Worm (Caenorhabditis elegans): ENCODE measurements around the gene F11C1.4.

Gene F11C1.4

ce11 chrX:12937521-12937920 lies 39.4 kb upstream of the F11C1.4 start:
- TF ChIP-seq ztf-28 (GFP tag; IDR thresholded peaks at IDR 0.05) (0 out of 2 replicates have a peak, but pooled peaks have one; percentile 51), tbx-9 (tag; optimal IDR thresholded peaks at IDR 0.05; ENCODE audit: borderline replicate concordance) (no peak), pbrm-1 (GFP tag; IDR thresholded peaks at IDR 0.05) (no peak), hrde-1 (tag; optimal IDR thresholded peaks at IDR 0.05; ENCODE audit: borderline replicate concordance) (no peak), rcor-1 (GFP tag; IDR thresholded peaks at IDR 0.05) (peak; percentile 56; the same call in 1 of the 2 replicates), lin-54 (GFP tag; optimal IDR thresholded peaks at IDR 0.05) (no peak), ZK185.1 (tag; optimal IDR thresholded peaks at IDR 0.05; ENCODE audit: poor library complexity, severe bottlenecking) (peak; percentile 26), chd-7 (tag; optimal IDR thresholded peaks at IDR 0.05) (peak; percentile 34), ztf-3 (GFP tag; optimal IDR thresholded peaks at IDR 0.05) (no peak), B0261.1 (tag; optimal IDR thresholded peaks at IDR 0.05) (peak; percentile 71), Y53G8AR.9 (GFP tag; conservative IDR thresholded peaks at IDR 0.05) (no peak), snpc-3.4 (tag; optimal IDR thresholded peaks at IDR 0.05) (no peak), F39B2.1 (GFP tag; IDR thresholded peaks at IDR 0.05) (no peak), madf-6 (GFP tag; IDR thresholded peaks at IDR 0.05) (peak; percentile 17; the same call in 1 of the 2 replicates), die-1 (tag; optimal IDR thresholded peaks at IDR 0.05) (peak; percentile 58), rpc-1 (optimal IDR thresholded peaks at IDR 0.05) (peak; percentile 74), rpc-1 (tag; optimal IDR thresholded peaks at IDR 0.05) (peak; percentile 85), D2030.7 (GFP tag; IDR thresholded peaks at IDR 0.05) (peak; percentile 30; the same call in 1 of the 2 replicates), nfyb-1 (GFP tag; IDR thresholded peaks at IDR 0.05) (no peak), mcd-1 (GFP tag; IDR thresholded peaks at IDR 0.05) (no peak), snpc-4 (GFP tag; optimal IDR thresholded peaks at IDR 0.05) (no peak), snpc-4 (tag; optimal IDR thresholded peaks at IDR 0.05) (peak in 1 of 4 experiments; percentile 22), lin-26 (GFP tag; IDR thresholded peaks at IDR 0.05) (peak; percentile 87), ztf-6 (GFP tag; IDR thresholded peaks at IDR 0.05) (no peak), ztf-22 (GFP tag; optimal IDR thresholded peaks at IDR 0.05) (no peak), egl-44 (GFP tag; IDR thresholded peaks at IDR 0.05) (0 out of 2 replicates have a peak, but pooled peaks have one; percentile 27), madf-10 (tag; optimal IDR thresholded peaks at IDR 0.05) (no peak), nhr-90 (tag; optimal IDR thresholded peaks at IDR 0.05) (no peak), aptf-3 (GFP tag; IDR thresholded peaks at IDR 0.05) (no peak), ekl-4 (GFP tag; IDR thresholded peaks at IDR 0.05) (no peak), lag-1 (GFP tag; IDR thresholded peaks at IDR 0.05) (no peak), Y79H2A.3 (GFP tag; conservative IDR thresholded peaks at IDR 0.05) (no peak), ztf-25 (GFP tag; IDR thresholded peaks at IDR 0.05) (0 out of 2 replicates have a peak, but pooled peaks have one; percentile 4), hmg-1.2 (GFP tag; IDR thresholded peaks at IDR 0.05) (peak; percentile 48), tbp1 (GFP tag; optimal IDR thresholded peaks at IDR 0.05) (peak; percentile 86)

ce11 chrX:12940811-12941210 lies 36.1 kb upstream of the F11C1.4 start, which contains the start of gene gmap-3:
gmap-3 (minus strand) TSS chrX:12940958.
- TF ChIP-seq ccch-3 (GFP tag; optimal IDR thresholded peaks at IDR 0.05) = no peak
- no peak for TF ChIP-seq hmg-20 (GFP tag; IDR thresholded peaks at IDR 0.05)
- TF ChIP-seq snpc-4 (GFP tag; optimal IDR thresholded peaks at IDR 0.05) = no peak
- no peak for TF ChIP-seq snpc-4 (tag; optimal IDR thresholded peaks at IDR 0.05)
- no peak for TF ChIP-seq K11D2.4 (GFP tag; IDR thresholded peaks at IDR 0.05)
